Worm (Caenorhabditis elegans) whole organism, L4/young adult: ENCODE results near the gene sodh-2.

Experiments
- W03F9.2 ChIP-seq: fragments of 150-350 bp; optimal IDR thresholded peaks from 2 replicates; lab custom pipeline; 2014; ENCODE audit warnings: missing biosample characterization, missing genetic modification characterization
- him-1 ChIP-seq: sonication (generic microtip); optimal IDR thresholded peaks from 2 replicates; lab custom pipeline; 2016; ENCODE audit warnings: missing genotype, missing genetic modification reagents, missing genetic modification characterization, missing compliant biosample characterization

- TF ChIP-seq him-1 (tag; lab: Kevin White, UChicago), result no peak
- TF ChIP-seq W03F9.2 (tag; lab: Kevin White, UChicago), result no peak
Measured at ce11 chrV:11934848-11935247, 43.8 kb upstream of the sodh-2 start, which contains the start of gene F58H1.8.
